Worm (Caenorhabditis elegans): ENCODE measurements around the gene R03D7.8.

The R03D7.8 gene

DNA sequence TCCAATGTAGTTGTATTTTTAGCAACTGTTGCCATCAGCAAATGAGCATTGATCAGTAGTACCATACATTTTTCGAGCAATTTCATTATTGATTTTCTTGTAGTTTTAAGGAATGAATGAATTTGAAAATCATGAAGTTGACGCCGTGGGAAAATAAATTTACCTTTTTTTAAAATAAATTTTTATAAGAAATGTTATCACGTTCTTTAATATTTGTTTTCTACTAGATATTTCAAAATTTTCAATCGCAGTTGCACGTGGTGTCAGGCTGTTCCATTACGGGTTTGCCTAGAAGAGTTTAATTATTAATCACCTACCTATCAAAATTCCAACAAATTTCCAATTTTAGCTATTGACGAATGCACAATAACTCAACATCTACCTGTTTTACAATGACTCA lies at the start of gene R03D7.8:
R03D7.8 (minus strand) TSS at position 101 of the 400 bp plus-strand sequence.
- TF ChIP-seq cebp-2 (GFP tag; IDR thresholded peaks at IDR 0.05) (no peak), ccch-3 (GFP tag; optimal IDR thresholded peaks at IDR 0.05) (no peak), T26A5.8 (tag; optimal IDR thresholded peaks at IDR 0.05) (no peak), repo-1 (tag; optimal IDR thresholded peaks at IDR 0.05) (no peak)

DNA sequence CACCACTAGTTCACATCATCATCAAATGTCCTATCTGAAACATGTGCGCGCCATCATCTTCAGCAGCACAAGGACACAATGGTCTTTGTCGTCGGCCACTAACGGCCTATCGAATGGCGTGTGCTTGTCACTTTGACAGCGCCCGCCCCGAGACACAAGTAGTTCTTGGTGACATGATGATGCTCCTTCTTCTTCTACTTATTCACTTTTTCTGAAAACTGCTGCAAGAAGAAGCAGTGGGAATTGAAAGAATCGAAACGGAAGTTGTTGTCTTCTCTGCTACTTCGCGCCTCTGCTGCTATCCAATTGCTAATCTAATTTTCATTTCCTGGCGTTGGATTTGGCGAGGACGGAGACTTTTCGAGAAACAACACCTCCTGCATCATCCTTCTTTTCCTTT lies 47.7 kb upstream of the R03D7.8 start:
- TF ChIP-seq K12H6.12 (tag; optimal IDR thresholded peaks at IDR 0.05): no peak
- no peak for TF ChIP-seq F57C9.4 (tag; optimal IDR thresholded peaks at IDR 0.05)
- TF ChIP-seq hmg-1.2 (GFP tag; IDR thresholded peaks at IDR 0.05): no peak
- TF ChIP-seq ztf-25 (GFP tag; IDR thresholded peaks at IDR 0.05): no peak
- TF ChIP-seq ztf-26 (tag; optimal IDR thresholded peaks at IDR 0.05): no peak
- TF ChIP-seq hmg-20 (GFP tag; IDR thresholded peaks at IDR 0.05): no peak
- TF ChIP-seq him-1 (tag; optimal IDR thresholded peaks at IDR 0.05): no peak

DNA sequence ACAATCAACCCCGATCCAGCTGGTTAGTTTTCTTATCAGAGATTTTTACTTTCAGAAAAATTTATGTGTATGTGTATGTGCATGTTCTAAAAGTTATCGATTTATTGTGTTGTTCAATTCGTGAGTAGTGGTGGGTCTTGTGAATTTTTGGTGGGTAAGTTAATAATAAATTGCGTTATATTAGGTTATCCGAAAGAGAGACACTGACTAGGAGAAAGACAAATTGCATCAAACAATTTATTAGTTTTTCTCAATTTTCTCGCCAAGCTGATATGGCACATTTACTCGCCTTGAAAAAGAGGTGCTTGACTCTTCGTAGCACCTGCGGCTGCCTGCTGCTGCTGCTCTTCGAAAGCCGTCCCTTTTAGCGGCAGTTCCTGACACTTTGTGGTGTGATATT lies 42.4 kb upstream of the R03D7.8 start:
- TF ChIP-seq athp-1 (tag; optimal IDR thresholded peaks at IDR 0.05) (no peak), mcd-1 (GFP tag; IDR thresholded peaks at IDR 0.05) (0 out of 2 replicates have a peak, but pooled peaks have one; percentile 9)

DNA sequence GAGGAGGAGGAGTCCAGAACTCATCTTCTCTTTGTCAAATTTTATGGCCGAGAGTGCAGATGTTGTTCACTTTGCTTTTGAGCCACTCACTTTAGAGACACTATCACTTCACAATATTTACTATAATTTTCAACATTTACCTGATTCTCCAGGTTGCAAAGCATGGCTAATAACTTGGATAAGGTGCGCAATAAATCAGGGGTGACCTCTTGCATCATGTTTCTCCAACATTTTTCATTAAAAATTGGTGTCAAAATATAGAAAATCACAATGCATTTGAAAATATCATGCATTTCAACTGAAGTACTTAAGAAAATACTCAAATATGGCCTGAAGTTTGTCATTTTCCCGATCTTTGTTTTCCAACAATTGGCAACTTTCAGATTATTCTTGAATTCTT lies 38.9 kb upstream of the R03D7.8 start:
- TF ChIP-seq ztf-6 (GFP tag; IDR thresholded peaks at IDR 0.05) (no peak), ceh-100 (GFP tag; IDR thresholded peaks at IDR 0.05) (no peak), F22D6.2 (tag; optimal IDR thresholded peaks at IDR 0.05) (no peak), B0261.1 (tag; optimal IDR thresholded peaks at IDR 0.05) (no peak), F55B11.4 (tag; optimal IDR thresholded peaks at IDR 0.05; ENCODE audit: borderline replicate concordance, insufficient read depth) (no peak)

DNA sequence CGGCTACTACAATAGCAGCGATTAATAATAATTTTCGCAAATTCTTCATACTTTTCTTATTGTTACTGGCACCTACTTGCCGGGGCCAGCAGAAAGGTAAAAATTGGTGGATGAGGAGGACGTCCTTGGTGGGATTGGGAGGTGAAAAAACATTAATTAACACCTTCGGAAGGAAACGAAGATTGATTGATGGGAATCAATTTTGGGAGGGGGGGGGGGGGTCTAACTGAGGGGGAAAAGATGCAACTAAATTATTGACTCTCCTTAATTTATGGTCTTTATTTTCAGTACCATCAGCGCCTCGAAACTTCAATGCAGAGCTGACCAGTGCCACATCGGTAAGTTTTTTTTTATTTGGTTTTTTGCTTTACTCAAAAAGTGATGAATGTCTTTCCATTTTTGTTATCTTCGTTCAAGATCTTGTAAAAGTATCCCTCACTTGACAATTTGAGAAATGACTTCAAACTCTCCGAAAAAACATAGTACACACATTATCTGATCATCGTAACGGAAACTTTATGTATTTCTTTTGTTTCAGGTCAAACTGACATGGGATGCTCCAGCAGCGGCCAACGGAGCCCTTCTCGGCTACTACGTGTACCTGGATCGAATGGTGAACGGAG lies 37.0 kb upstream of the R03D7.8 start:
- TF ChIP-seq attf-3 (GFP tag; conservative IDR thresholded peaks at IDR 0.05): no peak
- TF ChIP-seq C06A6.2 (GFP tag; conservative IDR thresholded peaks at IDR 0.05): no peak
- no peak for TF ChIP-seq mcd-1 (GFP tag; IDR thresholded peaks at IDR 0.05)
- no peak for TF ChIP-seq F57A8.1 (GFP tag; optimal IDR thresholded peaks at IDR 0.05)
- no peak for TF ChIP-seq egl-18 (GFP tag; IDR thresholded peaks at IDR 0.05)
- no peak for TF ChIP-seq nfyb-1 (GFP tag; IDR thresholded peaks at IDR 0.05)
- TF ChIP-seq rec-8 (tag; optimal IDR thresholded peaks at IDR 0.05): no peak
- no peak for TF ChIP-seq rcor-1 (GFP tag; IDR thresholded peaks at IDR 0.05)
- TF ChIP-seq madf-10 (tag; optimal IDR thresholded peaks at IDR 0.05): no peak
- TF ChIP-seq mes-4 (tag; optimal IDR thresholded peaks at IDR 0.05): no peak
- TF ChIP-seq F52B5.7 (tag; optimal IDR thresholded peaks at IDR 0.05): no peak
- TF ChIP-seq ceh-40 (GFP tag; IDR thresholded peaks at IDR 0.05): no peak
- no peak for TF ChIP-seq Y95B8A.8 (GFP tag; IDR thresholded peaks at IDR 0.05)
- TF ChIP-seq gei-17 (GFP tag; optimal IDR thresholded peaks at IDR 0.05): no peak
- TF ChIP-seq hrde-1 (tag; optimal IDR thresholded peaks at IDR 0.05; ENCODE audit: borderline replicate concordance): no peak
- TF ChIP-seq nfya-2 (GFP tag; IDR thresholded peaks at IDR 0.05): no peak
- TF ChIP-seq chd-7 (tag; optimal IDR thresholded peaks at IDR 0.05): no peak
- TF ChIP-seq unc-130 (GFP tag; optimal IDR thresholded peaks at IDR 0.05): no peak
- TF ChIP-seq attf-5 (GFP tag; optimal IDR thresholded peaks at IDR 0.05): no peak
- no peak for TF ChIP-seq efl-1 (GFP tag; optimal IDR thresholded peaks at IDR 0.05)

All from whole organism, young adult.